Worm (Caenorhabditis elegans) whole organism, L4 larva: ENCODE results near the gene K08C7.4.
"Not testable (repeated sequence)": the region's sequence is repeated elsewhere in the genome, so short reads cannot be mapped to it uniquely, and the experiment has no call there.

Source experiments
- R02D3.7 ChIP-seq: fragments of 150-350 bp; sonication (generic microtip); optimal IDR thresholded peaks from 3 replicates; lab custom pipeline; 2014; ENCODE audit warnings: missing biosample characterization, missing genetic modification characterization
- ama-1 ChIP-seq: fragments of 150-350 bp; optimal IDR thresholded peaks from 2 replicates; lab custom pipeline; 2014; ENCODE audit warnings: inconsistent platforms, mixed read lengths
- ceh-28 ChIP-seq: fragments of 150-350 bp; optimal IDR thresholded peaks from 2 replicates; lab custom pipeline; 2014; ENCODE audit warnings: missing biosample characterization, missing genetic modification reagents, missing genetic modification characterization
- daf-12 ChIP-seq: fragments of 150-350 bp; optimal IDR thresholded peaks from 2 replicates; lab custom pipeline; 2014; ENCODE audit warnings: missing biosample characterization, missing genetic modification reagents, missing genetic modification characterization
- fkh-10 ChIP-seq: fragments of 150-350 bp; optimal IDR thresholded peaks from 2 replicates; lab custom pipeline; 2014; ENCODE audit warnings: missing biosample characterization, missing genetic modification reagents, missing genetic modification characterization
- lir-3 ChIP-seq: sonication (generic microtip); optimal IDR thresholded peaks from 2 replicates; lab custom pipeline; 2016; ENCODE audit warnings: mild to moderate bottlenecking, missing genetic modification characterization, missing compliant biosample characterization
- nhr-77 ChIP-seq: fragments of 150-350 bp; optimal IDR thresholded peaks from 2 replicates; lab custom pipeline; 2014; ENCODE audit warnings: missing biosample characterization, missing genetic modification characterization

- not testable (repeated sequence) for TF ChIP-seq daf-12 (tag; lab: Kevin White, UChicago); R02D3.7; lir-3; ama-1 (lab: Kevin White, UChicago); fkh-10 (GFP tag; lab: Kevin White, UChicago); nhr-77; ceh-28
Observed at ce11 chrIV:10658366-10658765, 21.9 kb downstream of the K08C7.4 start.
